Fruit fly (Drosophila melanogaster) whole organism, embryonic: ENCODE measurements around the gene CG12009.

ENCODE experiments used
- Aef1 ChIP-seq: fragments of 200-800 bp; sonication (Bioruptor generic); IDR thresholded peaks from 3 replicates; pipeline ENCODE4 v1.3.6; 2022; ENCODE audit warnings: missing biosample characterization, missing genetic modification characterization
- Blimp-1 ChIP-seq: fragments of 200-800 bp; sonication (Bioruptor generic); optimal IDR thresholded peaks from 3 replicates; lab custom pipeline; 2018; ENCODE audit warnings: missing biosample characterization, missing genetic modification characterization, mild to moderate bottlenecking, moderate library complexity, missing genetic modification reagents
- CG11093 ChIP-seq: fragments of 200-800 bp; sonication (Bioruptor generic); IDR thresholded peaks from 3 replicates; pipeline ENCODE4 v1.3.6; 2022; ENCODE audit warnings: missing biosample characterization, missing genetic modification characterization
- CG11247 ChIP-seq: fragments of 200-800 bp; sonication (Bioruptor generic); IDR thresholded peaks from 2 replicates; pipeline ENCODE4 v1.3.6; 2022; ENCODE audit warnings: missing biosample characterization, missing genetic modification characterization
- CG12744 ChIP-seq: fragments of 200-800 bp; sonication (Bioruptor generic); optimal IDR thresholded peaks from 2 replicates; lab custom pipeline; 2016; ENCODE audit warnings: missing biosample characterization, missing genetic modification characterization
- CG13775 ChIP-seq: fragments of 200-800 bp; sonication (Bioruptor generic); optimal IDR thresholded peaks from 3 replicates; lab custom pipeline; 2017; ENCODE audit warnings: missing biosample characterization, mild to moderate bottlenecking, missing genetic modification characterization
- CG14710 ChIP-seq: fragments of 200-800 bp; sonication (Bioruptor generic); optimal IDR thresholded peaks from 3 replicates; lab custom pipeline; 2019; ENCODE audit warnings: missing biosample characterization, mild to moderate bottlenecking, missing genetic modification characterization, moderate library complexity
- CG14965 ChIP-seq: fragments of 200-800 bp; sonication (Bioruptor generic); optimal IDR thresholded peaks from 2 replicates; lab custom pipeline; 2016; ENCODE audit warnings: missing biosample characterization, missing genetic modification characterization, borderline replicate concordance
- CG15269 ChIP-seq: fragments of 200-800 bp; sonication (Bioruptor generic); optimal IDR thresholded peaks from 2 replicates; lab custom pipeline; 2018; ENCODE audit warnings: missing biosample characterization, mild to moderate bottlenecking, missing genetic modification characterization, moderate library complexity
- CG16813 ChIP-seq: fragments of 200-800 bp; sonication (Bioruptor generic); IDR thresholded peaks from 3 replicates; pipeline ENCODE4 v1.3.6; 2022; ENCODE audit warnings: missing biosample characterization, missing genetic modification characterization; ENCODE audit not compliant: partially characterized antibody
- CG17328 ChIP-seq: fragments of 200-800 bp; sonication (Bioruptor generic); IDR thresholded peaks from 2 replicates; pipeline ENCODE4 v1.3.6; 2022; ENCODE audit warnings: missing biosample characterization, missing genetic modification characterization
- CG17802 ChIP-seq: fragments of 200-800 bp; sonication (Bioruptor generic); optimal IDR thresholded peaks from 2 replicates; lab custom pipeline; 2018; ENCODE audit warnings: missing biosample characterization, mild to moderate bottlenecking, missing genetic modification characterization, moderate library complexity
- CG17912 ChIP-seq: fragments of 200-800 bp; sonication (Bioruptor generic); optimal IDR thresholded peaks from 2 replicates; lab custom pipeline; 2018; ENCODE audit warnings: missing biosample characterization, mild to moderate bottlenecking, missing genetic modification characterization
- CG18476 ChIP-seq: fragments of 200-800 bp; sonication (Bioruptor generic); optimal IDR thresholded peaks from 2 replicates; lab custom pipeline; 2016; ENCODE audit warnings: missing biosample characterization, mild to moderate bottlenecking, missing genetic modification characterization
- CG2199 ChIP-seq: fragments of 200-800 bp; sonication (Bioruptor generic); IDR thresholded peaks from 3 replicates; pipeline ENCODE4 v1.3.6; 2022; ENCODE audit warnings: missing biosample characterization, missing genetic modification characterization
- CG31224 ChIP-seq: fragments of 200-800 bp; sonication (Bioruptor generic); IDR thresholded peaks from 2 replicates; pipeline ENCODE4 v1.3.6; 2022; ENCODE audit warnings: missing biosample characterization, missing genetic modification characterization
- CG32532 ChIP-seq: fragments of 200-800 bp; sonication (Bioruptor generic); IDR thresholded peaks from 2 replicates; pipeline ENCODE4 v1.3.6; 2022; ENCODE audit warnings: missing biosample characterization, missing genetic modification characterization
- CG3407 ChIP-seq: fragments of 200-800 bp; sonication (Bioruptor generic); optimal IDR thresholded peaks from 2 replicates; lab custom pipeline; 2018; ENCODE audit warnings: missing biosample characterization, mild to moderate bottlenecking, missing genetic modification characterization
- CG4360 ChIP-seq: fragments of 200-800 bp; sonication (Bioruptor generic); IDR thresholded peaks from 2 replicates; pipeline ENCODE4 v1.3.6; 2022; ENCODE audit warnings: missing biosample characterization, missing genetic modification characterization
- CG4707 ChIP-seq: fragments of 200-800 bp; sonication (Bioruptor generic); optimal IDR thresholded peaks from 2 replicates; lab custom pipeline; 2018; ENCODE audit warnings: missing biosample characterization, mild to moderate bottlenecking, missing genetic modification characterization, moderate library complexity
- CG8478 ChIP-seq: fragments of >200 bp; optimal IDR thresholded peaks from 2 replicates; lab custom pipeline; 2018
- CG9727 ChIP-seq: fragments of 200-800 bp; sonication (Bioruptor generic); optimal IDR thresholded peaks from 3 replicates; lab custom pipeline; 2017; ENCODE audit warnings: missing biosample characterization, mild to moderate bottlenecking, missing genetic modification characterization
- E2f1 ChIP-seq: fragments of 200-800 bp; sonication (Bioruptor generic); IDR thresholded peaks from 2 replicates; pipeline ENCODE4 v1.3.6; 2022; ENCODE audit warnings: missing biosample characterization, missing genetic modification characterization
- E2f2 ChIP-seq: fragments of 200-800 bp; sonication (Bioruptor generic); IDR thresholded peaks from 2 replicates; pipeline ENCODE4 v1.3.6; 2022; ENCODE audit warnings: missing biosample characterization, missing genetic modification characterization
- Hey ChIP-seq: fragments of 200-800 bp; sonication (Bioruptor generic); optimal IDR thresholded peaks from 3 replicates; lab custom pipeline; 2018; ENCODE audit warnings: missing biosample characterization, mild to moderate bottlenecking, missing genetic modification characterization
- Lim3 ChIP-seq: fragments of 200-800 bp; sonication (Bioruptor generic); IDR thresholded peaks from 2 replicates; pipeline ENCODE4 v1.3.6; 2022; ENCODE audit warnings: missing biosample characterization, missing genetic modification characterization
- NFAT ChIP-seq: fragments of 200-800 bp; sonication (Bioruptor generic); IDR thresholded peaks from 2 replicates; pipeline ENCODE4 v1.3.6; 2022; ENCODE audit warnings: missing biosample characterization, missing genetic modification characterization
- Nf-YA ChIP-seq: fragments of 200-800 bp; sonication (Bioruptor generic); IDR thresholded peaks from 2 replicates; pipeline ENCODE4 v1.3.6; 2022; ENCODE audit warnings: missing biosample characterization, missing genetic modification characterization
- Nf-YB ChIP-seq: fragments of 200-800 bp; sonication (Bioruptor generic); optimal IDR thresholded peaks from 3 replicates; lab custom pipeline; 2019; ENCODE audit warnings: missing biosample characterization, mild to moderate bottlenecking, missing genetic modification characterization, moderate library complexity
- NfI ChIP-seq: fragments of 200-800 bp; sonication (Bioruptor generic); optimal IDR thresholded peaks from 3 replicates; lab custom pipeline; 2018; ENCODE audit warnings: missing biosample characterization, mild to moderate bottlenecking, missing genetic modification characterization, moderate library complexity
- Stat92E ChIP-seq, 3 experiments: fragments of >200 bp in 2 of 3; fragments of 200-800 bp in 1 of 3; sonication (Bioruptor generic) in 1 of 3; optimal IDR thresholded peaks; 2 replicates each; lab custom pipeline; 2017 to 2019; ENCODE audit warnings: missing biosample characterization in 3 of 3, missing genetic modification characterization in 3 of 3, mild to moderate bottlenecking in 1 of 3, moderate library complexity in 1 of 3
- Trl ChIP-seq, 3 experiments: fragments of >200 bp in 2 of 3; fragments of 200-800 bp in 1 of 3; sonication (Bioruptor generic) in 1 of 3; optimal IDR thresholded peaks; 2 replicates in 1 of 3; 3 replicates in 2 of 3; lab custom pipeline; 2016 to 2017; ENCODE audit warnings: missing biosample characterization in 1 of 3, missing genetic modification characterization in 1 of 3
- aop ChIP-seq: fragments of 200-800 bp; sonication (Bioruptor generic); IDR thresholded peaks from 2 replicates; pipeline ENCODE4 v1.3.6; 2022; ENCODE audit warnings: missing biosample characterization, missing genetic modification characterization
- cad ChIP-seq: fragments of >200 bp; optimal IDR thresholded peaks from 2 replicates; lab custom pipeline; 2017; ENCODE audit warnings: missing biosample characterization, missing genetic modification characterization
- corto ChIP-seq: fragments of 200-800 bp; sonication (Bioruptor generic); optimal IDR thresholded peaks from 2 replicates; lab custom pipeline; 2016; ENCODE audit warnings: missing biosample characterization, mild to moderate bottlenecking, missing genetic modification characterization, moderate library complexity
- dmrt99B ChIP-seq: fragments of 200-800 bp; sonication (Bioruptor generic); optimal IDR thresholded peaks from 2 replicates; lab custom pipeline; 2018; ENCODE audit warnings: missing biosample characterization, mild to moderate bottlenecking, missing genetic modification characterization, moderate library complexity
- emc ChIP-seq: fragments of 200-800 bp; sonication (Bioruptor generic); optimal IDR thresholded peaks from 2 replicates; lab custom pipeline; 2016; ENCODE audit warnings: missing biosample characterization, missing genetic modification characterization
- ems ChIP-seq: fragments of 200-800 bp; sonication (Bioruptor generic); optimal IDR thresholded peaks from 3 replicates; lab custom pipeline; 2016; ENCODE audit warnings: missing biosample characterization, missing genetic modification characterization
- ftz-f1 ChIP-seq: fragments of 200-800 bp; sonication (Bioruptor generic); optimal IDR thresholded peaks from 2 replicates; lab custom pipeline; 2016; ENCODE audit warnings: missing biosample characterization, missing genetic modification characterization
- gcm ChIP-seq: fragments of 200-800 bp; sonication (Bioruptor generic); optimal IDR thresholded peaks from 2 replicates; lab custom pipeline; 2019; ENCODE audit warnings: missing biosample characterization, mild to moderate bottlenecking, missing genetic modification characterization, moderate library complexity
- gcm2 ChIP-seq: fragments of 200-800 bp; sonication (Bioruptor generic); optimal IDR thresholded peaks from 2 replicates; lab custom pipeline; 2016; ENCODE audit warnings: missing biosample characterization, missing genetic modification characterization
- gt ChIP-seq: fragments of 200-800 bp; sonication (Bioruptor generic); IDR thresholded peaks from 2 replicates; pipeline ENCODE4 v1.3.6; 2022; ENCODE audit warnings: missing biosample characterization, missing genetic modification characterization
- jigr1 ChIP-seq: fragments of 200-800 bp; sonication (Bioruptor generic); IDR thresholded peaks from 3 replicates; pipeline ENCODE4 v1.3.6; 2022; ENCODE audit warnings: missing biosample characterization, missing genetic modification characterization
- ken ChIP-seq: fragments of 200-800 bp; sonication (Bioruptor generic); IDR thresholded peaks from 3 replicates; pipeline ENCODE4 v1.3.6; 2022; ENCODE audit warnings: missing biosample characterization, missing genetic modification characterization
- mirr ChIP-seq: fragments of 200-800 bp; sonication (Bioruptor generic); optimal IDR thresholded peaks from 3 replicates; lab custom pipeline; 2018; ENCODE audit warnings: missing biosample characterization, mild to moderate bottlenecking, missing genetic modification characterization
- pzg ChIP-seq: fragments of 200-800 bp; sonication (Bioruptor generic); optimal IDR thresholded peaks from 3 replicates; lab custom pipeline; 2018; ENCODE audit warnings: missing biosample characterization, mild to moderate bottlenecking, missing genetic modification characterization, moderate library complexity
- ro ChIP-seq: fragments of 200-800 bp; sonication (Bioruptor generic); IDR thresholded peaks from 2 replicates; pipeline ENCODE4 v1.3.6; 2022; ENCODE audit warnings: missing biosample characterization, missing genetic modification characterization
- shn ChIP-seq: fragments of 200-800 bp; sonication (Bioruptor generic); optimal IDR thresholded peaks from 3 replicates; lab custom pipeline; 2016; ENCODE audit warnings: missing biosample characterization, missing genetic modification characterization
- ssp ChIP-seq: fragments of 200-800 bp; sonication (Bioruptor generic); IDR thresholded peaks from 2 replicates; pipeline ENCODE4 v1.3.6; 2022; ENCODE audit warnings: missing biosample characterization, missing genetic modification characterization
- trh ChIP-seq: fragments of 200-800 bp; sonication (Bioruptor generic); optimal IDR thresholded peaks from 2 replicates; lab custom pipeline; 2016; ENCODE audit warnings: missing biosample characterization, missing genetic modification characterization

Gene CG12009

dm6 chr3L:3336368-3337164 lies 45.3 kb downstream of the CG12009 start, which contains the start of the genes Drsl6 and kst (continued):
- TF ChIP-seq CG17912 (GFP tag; lab: Kevin White, UChicago) (no peak), dmrt99B (tag; lab: Kevin White, UChicago) (no peak), CG9727 (peak; percentile 21), ftz-f1 (GFP tag; lab: Kevin White, UChicago) (no peak), gcm (GFP tag; lab: Kevin White, UChicago) (peak; percentile 15), mirr (GFP tag; lab: Kevin White, UChicago) (peak; percentile 12), CG2199 (GFP tag; lab: Robert Waterston, UW) (no peak), CG18476 (GFP tag; lab: Kevin White, UChicago) (no peak), aop (no peak), ems (GFP tag; lab: Kevin White, UChicago) (no peak), CG16813 (GFP tag; lab: Robert Waterston, UW) (no peak), NFAT (GFP tag; lab: Robert Waterston, UW) (no peak), gcm2 (GFP tag; lab: Kevin White, UChicago) (no peak), Stat92E (GFP tag; optimal IDR thresholded peaks at IDR 0.05; lab: Kevin White, UChicago) (no peak), shn (GFP tag; lab: Kevin White, UChicago) (no peak), Nf-YB (GFP tag; lab: Kevin White, UChicago) (no peak), E2f1 (GFP tag; lab: Robert Waterston, UW) (no peak), Lim3 (GFP tag; lab: Robert Waterston, UW) (no peak), trh (GFP tag; lab: Kevin White, UChicago) (no peak), NfI (GFP tag; lab: Kevin White, UChicago) (no peak), gt (no peak), emc (GFP tag; lab: Kevin White, UChicago) (no peak), pzg (GFP tag; lab: Kevin White, UChicago) (peak; percentile 77), Blimp-1 (GFP tag; lab: Kevin White, UChicago) (no peak), ro (no peak), cad (GFP tag; lab: Kevin White, UChicago) (no peak), CG8478 (lab: Kevin White, UChicago) (no peak), Aef1 (GFP tag; lab: Robert Waterston, UW) (no peak), ken (GFP tag; lab: Robert Waterston, UW) (no peak), CG4360 (GFP tag; lab: Robert Waterston, UW) (peak; percentile 83), E2f2 (GFP tag; lab: Robert Waterston, UW) (peak; percentile 91), CG3407 (no peak), corto (GFP tag; lab: Kevin White, UChicago) (no peak), CG11247 (GFP tag; lab: Robert Waterston, UW) (no peak), Hey (tag; lab: Kevin White, UChicago) (no peak), CG31224 (GFP tag; lab: Robert Waterston, UW) (no peak), CG4707 (GFP tag; lab: Kevin White, UChicago) (no peak), CG14965 (GFP tag; lab: Kevin White, UChicago) (no peak), CG14710 (peak; percentile 23), CG15269 (tag; lab: Kevin White, UChicago) (no peak), Trl (optimal IDR thresholded peaks at IDR 0.05; lab: Kevin White, UChicago) (peak in 1 of 2 experiments; percentile 25), Trl (GFP tag; optimal IDR thresholded peaks at IDR 0.05; lab: Kevin White, UChicago) (peak; percentile 46), CG11093 (GFP tag; lab: Robert Waterston, UW) (no peak), CG17328 (GFP tag; lab: Robert Waterston, UW) (no peak), CG12744 (no peak), CG13775 (no peak), jigr1 (no peak), CG17802 (no peak), Nf-YA (peak; percentile 25; the same call in 1 of the 2 replicates), CG32532 (no peak), ssp (GFP tag; lab: Robert Waterston, UW) (no peak)
